Fruit fly (Drosophila melanogaster) whole organism: ENCODE results near the gene mRpS21.

Experiments
- pan ChIP-seq: fragments of >200 bp; optimal IDR thresholded peaks from 2 replicates; lab custom pipeline; 2017
- psq ChIP-seq: fragments of >200 bp; optimal IDR thresholded peaks from 2 replicates; lab custom pipeline; 2017

- no peak for TF ChIP-seq psq (lab: Kevin White, UChicago)
- TF ChIP-seq pan (lab: Kevin White, UChicago), result no peak
These were observed 43.6 kb downstream of the mRpS21 start, which contains the start of gene PK2-R1 for dm6 chr3R:13338030-13338429.
